Fruit fly (Drosophila melanogaster): Measurements from ENCODE around the gene CG2975.
A peak's percentile ranks its signal among the peaks of the same experiment; 100 is the strongest.

CG2975 gene

dm6 chr2L:2878188-2878587 is 38.3 kb downstream of the CG2975 start, which contains the start of the genes Prx6a and Sbat (continued):
- TF ChIP-seq gem (tag; optimal IDR thresholded peaks at IDR 0.05), result peak; percentile 79
- peak; percentile 59 for TF ChIP-seq CG8924 (tag; optimal IDR thresholded peaks at IDR 0.05)
- TF ChIP-seq Poxn (GFP tag; IDR thresholded peaks at IDR 0.05), result no peak
- peak; percentile 83 for TF ChIP-seq mam (GFP tag; optimal IDR thresholded peaks at IDR 0.05)
- TF ChIP-seq gsb (GFP tag; IDR thresholded peaks at IDR 0.05), result 0 out of 2 replicates have a peak, but pooled peaks have one; percentile 30
- TF ChIP-seq sens (GFP tag), result peak; percentile 95
- peak; percentile 37 for TF ChIP-seq salm (tag; optimal IDR thresholded peaks at IDR 0.05)
- peak; percentile 69 for TF ChIP-seq CG14014 (GFP tag; IDR thresholded peaks at IDR 0.05)
- TF ChIP-seq vfl (GFP tag; optimal IDR thresholded peaks at IDR 0.05), result peak; percentile 63
- TF ChIP-seq NC2β (GFP tag; optimal IDR thresholded peaks at IDR 0.05), result peak; percentile 63
- TF ChIP-seq CG2199 (GFP tag; IDR thresholded peaks at IDR 0.05), result no peak
- no peak for TF ChIP-seq CG16779 (GFP tag; IDR thresholded peaks at IDR 0.05)
- TF ChIP-seq CG2875 (GFP tag; optimal IDR thresholded peaks at IDR 0.05), result no peak
- peak; percentile 62 for TF ChIP-seq CG4328 (GFP tag; optimal IDR thresholded peaks at IDR 0.05)
- peak; percentile 38 for TF ChIP-seq Spps (tag; optimal IDR thresholded peaks at IDR 0.05)
- peak; percentile 45 for TF ChIP-seq CG12104 (GFP tag; optimal IDR thresholded peaks at IDR 0.05)
- peak; percentile 85 for TF ChIP-seq vvl (GFP tag; IDR thresholded peaks at IDR 0.05)
- no peak for TF ChIP-seq CG7745 (tag; optimal IDR thresholded peaks at IDR 0.05)
- no peak for TF ChIP-seq br (optimal IDR thresholded peaks at IDR 0.05)
- peak; percentile 74 for TF ChIP-seq dpn (GFP tag; optimal IDR thresholded peaks at IDR 0.05)
- no peak for TF ChIP-seq sens-2 (GFP tag; IDR thresholded peaks at IDR 0.05)
- peak; percentile 35 for TF ChIP-seq CG31365 (tag; optimal IDR thresholded peaks at IDR 0.05)
- TF ChIP-seq Chrac-16 (GFP tag; optimal IDR thresholded peaks at IDR 0.05), result peak; percentile 49
- TF ChIP-seq CG7372 (GFP tag; IDR thresholded peaks at IDR 0.05), result peak; percentile 84
- peak; percentile 67 for TF ChIP-seq Dip3 (GFP tag; optimal IDR thresholded peaks at IDR 0.05)
- TF ChIP-seq Hmr (GFP tag; optimal IDR thresholded peaks at IDR 0.05), result peak; percentile 78
- no peak for TF ChIP-seq CG1832 (GFP tag; optimal IDR thresholded peaks at IDR 0.05)
- peak; percentile 73 for TF ChIP-seq Dp (GFP tag; optimal IDR thresholded peaks at IDR 0.05)
- no peak for TF ChIP-seq ab (GFP tag; optimal IDR thresholded peaks at IDR 0.05)
- peak; percentile 55 for TF ChIP-seq mirr (GFP tag; optimal IDR thresholded peaks at IDR 0.05)
- peak; percentile 66 for TF ChIP-seq Camta (GFP tag; optimal IDR thresholded peaks at IDR 0.05)
- peak; percentile 74 for TF ChIP-seq jumu (GFP tag; optimal IDR thresholded peaks at IDR 0.05)
- TF ChIP-seq Sry-β (GFP tag; optimal IDR thresholded peaks at IDR 0.05), result peak; percentile 53
- TF ChIP-seq CG11723 (GFP tag; optimal IDR thresholded peaks at IDR 0.05), result peak; percentile 40
- peak; percentile 39 for TF ChIP-seq CG6683 (GFP tag; optimal IDR thresholded peaks at IDR 0.05)
- TF ChIP-seq cad (GFP tag; optimal IDR thresholded peaks at IDR 0.05), result no peak
- TF ChIP-seq Taf1 (GFP tag; IDR thresholded peaks at IDR 0.05), result peak; percentile 58; the same call in 1 of the 2 replicates
- TF ChIP-seq D19A (tag; optimal IDR thresholded peaks at IDR 0.05), result peak; percentile 38
- TF ChIP-seq tx (GFP tag; optimal IDR thresholded peaks at IDR 0.05), result peak; percentile 67
- TF ChIP-seq croc (GFP tag; conservative IDR thresholded peaks at IDR 0.05), result peak; percentile 73
- no peak for TF ChIP-seq CG2129 (GFP tag; IDR thresholded peaks at IDR 0.05; ENCODE audit: partially characterized antibody)
- TF ChIP-seq Abd-B (GFP tag; optimal IDR thresholded peaks at IDR 0.05), result peak; percentile 79
- peak; percentile 85 for TF ChIP-seq CG9817 (tag; optimal IDR thresholded peaks at IDR 0.05)
- peak; percentile 31 for TF ChIP-seq CG8281 (tag; optimal IDR thresholded peaks at IDR 0.05)
- peak; percentile 44; the same call in 1 of the 2 replicates for TF ChIP-seq CG31224 (GFP tag; IDR thresholded peaks at IDR 0.05)
- no peak; the same call in 1 of the 2 replicates for TF ChIP-seq CG32767 (GFP tag; IDR thresholded peaks at IDR 0.05)
- TF ChIP-seq Sin3A (optimal IDR thresholded peaks at IDR 0.05), result peak; percentile 92
- no peak for TF ChIP-seq Bgb (GFP tag; IDR thresholded peaks at IDR 0.05; ENCODE audit: partially characterized antibody)
- TF ChIP-seq MTF-1 (GFP tag; optimal IDR thresholded peaks at IDR 0.05; ENCODE audit: borderline replicate concordance), result no peak
- TF ChIP-seq wor (GFP tag; IDR thresholded peaks at IDR 0.05), result peak; percentile 29; the same call in 1 of the 2 replicates
- TF ChIP-seq CG13424 (tag; optimal IDR thresholded peaks at IDR 0.05), result peak; percentile 88
- TF ChIP-seq hb (GFP tag; IDR thresholded peaks at IDR 0.05; ENCODE audit: partially characterized antibody), result no peak

All from whole organism, embryonic.